Worm (Caenorhabditis elegans) whole organism, L4 larva: Measurements from ENCODE around the gene cutl-11.
A peak's percentile ranks its signal among the peaks of the same experiment; 100 is the strongest.

ENCODE experiments used
- D1046.2 ChIP-seq: fragments of 200-800 bp; sonication (Bioruptor generic); IDR thresholded peaks from 2 replicates; pipeline ENCODE4 v1.3.6; 2022; ENCODE audit warnings: missing genetic modification characterization, missing compliant biosample characterization
- T20F7.1 ChIP-seq: fragments of 200-800 bp; sonication (Bioruptor generic); optimal IDR thresholded peaks from 2 replicates; lab custom pipeline; 2018; ENCODE audit warnings: mild to moderate bottlenecking, missing genetic modification characterization, missing compliant biosample characterization
- Y48G9A.11 ChIP-seq: fragments of 200-800 bp; sonication (Bioruptor generic); IDR thresholded peaks from 2 replicates; pipeline ENCODE4 v1.3.6; 2022; ENCODE audit warnings: missing genetic modification reagents, missing genetic modification characterization, missing compliant biosample characterization
- ZK337.2 ChIP-seq: fragments of 200-800 bp; sonication (Bioruptor generic); IDR thresholded peaks from 2 replicates; pipeline ENCODE4 v1.3.6; 2022; ENCODE audit warnings: missing genetic modification reagents, missing genetic modification characterization, missing compliant biosample characterization
- ZK546.5 ChIP-seq, 2 experiments: sonication (generic microtip); optimal IDR thresholded peaks; 2 replicates each; lab custom pipeline; 2017; ENCODE audit warnings: missing biosample characterization in 2 of 2, missing genetic modification characterization in 2 of 2
- aha-1 ChIP-seq: fragments of 150-350 bp; peaks from one replicate; lab custom pipeline; 2014; ENCODE audit warnings: missing biosample characterization, missing genetic modification characterization
- arid-1 ChIP-seq: fragments of 200-800 bp; sonication (Bioruptor generic); conservative IDR thresholded peaks from 2 replicates; pipeline ENCODE4 v1.3.6; 2022; ENCODE audit warnings: missing genetic modification reagents, missing genetic modification characterization, missing compliant biosample characterization
- ceh-62 ChIP-seq: sonication (generic microtip); optimal IDR thresholded peaks from 2 replicates; lab custom pipeline; 2017; ENCODE audit warnings: missing biosample characterization, missing genetic modification characterization
- ceh-82 ChIP-seq: sonication (generic microtip); optimal IDR thresholded peaks from 2 replicates; lab custom pipeline; 2017; ENCODE audit warnings: missing biosample characterization, missing genetic modification characterization
- ces-1 ChIP-seq: fragments of 150-350 bp; sonication (generic microtip); optimal IDR thresholded peaks from 4 replicates; lab custom pipeline; 2014; ENCODE audit warnings: missing biosample characterization, missing genetic modification reagents, missing genetic modification characterization
- dmd-6 ChIP-seq: fragments of 200-800 bp; sonication (Bioruptor generic); IDR thresholded peaks from 2 replicates; pipeline ENCODE4 v1.3.6; 2022; ENCODE audit warnings: missing genetic modification reagents, missing genetic modification characterization, missing compliant biosample characterization
- dpl-1 ChIP-seq: fragments of 150-350 bp; optimal IDR thresholded peaks from 2 replicates; lab custom pipeline; 2014; ENCODE audit warnings: missing biosample characterization, missing genetic modification reagents, missing genetic modification characterization
- duxl-1 ChIP-seq: sonication (generic microtip); optimal IDR thresholded peaks from 2 replicates; lab custom pipeline; 2016; ENCODE audit warnings: mild to moderate bottlenecking, missing genetic modification characterization, moderate library complexity, missing compliant biosample characterization; ENCODE audit not compliant: poor library complexity
- fkh-10 ChIP-seq: fragments of 150-350 bp; optimal IDR thresholded peaks from 2 replicates; lab custom pipeline; 2014; ENCODE audit warnings: missing biosample characterization, missing genetic modification reagents, missing genetic modification characterization
- hlh-11 ChIP-seq: fragments of 200-800 bp; sonication (Bioruptor generic); optimal IDR thresholded peaks from 2 replicates; lab custom pipeline; 2018; ENCODE audit warnings: mild to moderate bottlenecking, missing genetic modification characterization, missing compliant biosample characterization
- hmg-1.1 ChIP-seq: fragments of 200-800 bp; sonication (Bioruptor generic); IDR thresholded peaks from 2 replicates; pipeline ENCODE4 v1.3.6; 2022; ENCODE audit warnings: missing genetic modification reagents, missing genetic modification characterization, missing compliant biosample characterization
- lim-7 ChIP-seq: fragments of 200-800 bp; sonication (Bioruptor generic); IDR thresholded peaks from 2 replicates; pipeline ENCODE4 v1.3.6; 2022; ENCODE audit warnings: missing genetic modification characterization, missing compliant biosample characterization
- lin-29 ChIP-seq: fragments of 200-800 bp; sonication (Bioruptor generic); IDR thresholded peaks from 2 replicates; pipeline ENCODE4 v1.3.6; 2022; ENCODE audit warnings: missing genetic modification reagents, missing genetic modification characterization, missing compliant biosample characterization
- madf-5 ChIP-seq, 2 experiments: fragments of 200-800 bp; sonication (Bioruptor generic); IDR thresholded peaks; 2 replicates each; pipeline ENCODE4 v1.3.6; 2022; ENCODE audit warnings: missing compliant biosample characterization in 2 of 2, missing genetic modification characterization in 2 of 2
- mdl-1 ChIP-seq, 2 experiments: fragments of 150-350 bp in 1 of 2; sonication (generic microtip) in 1 of 2; optimal IDR thresholded peaks; 2 replicates each; lab custom pipeline; 2014 to 2017; ENCODE audit warnings: missing biosample characterization in 2 of 2, missing genetic modification characterization in 2 of 2
- mxl-3 ChIP-seq: fragments of 200-800 bp; sonication (Bioruptor generic); optimal IDR thresholded peaks from 2 replicates; lab custom pipeline; 2018; ENCODE audit warnings: mild to moderate bottlenecking, missing genetic modification characterization, missing compliant biosample characterization
- nhr-28 ChIP-seq: fragments of 150-350 bp; optimal IDR thresholded peaks from 2 replicates; lab custom pipeline; 2014; ENCODE audit warnings: missing biosample characterization, missing genetic modification characterization
- nhr-48 ChIP-seq: sonication (generic microtip); optimal IDR thresholded peaks from 2 replicates; lab custom pipeline; 2016; ENCODE audit warnings: mild to moderate bottlenecking, missing genetic modification characterization, missing compliant biosample characterization
- pha-4 ChIP-seq, 2 experiments: fragments of 150-350 bp in 1 of 2; fragments of 200-800 bp in 1 of 2; sonication (Bioruptor generic) in 1 of 2; IDR thresholded peaks in 1 of 2; optimal IDR thresholded peaks in 1 of 2; 2 replicates each; pipeline versions ENCODE4 v1.3.6 to Lab custom; 2014 to 2022; ENCODE audit warnings: missing genetic modification characterization in 2 of 2, missing genetic modification reagents in 2 of 2, missing biosample characterization in 1 of 2, missing compliant biosample characterization in 1 of 2
- pqm-1 ChIP-seq: sonication (generic microtip); optimal IDR thresholded peaks from 2 replicates; lab custom pipeline; 2017; ENCODE audit warnings: missing biosample characterization, missing genetic modification characterization
- saeg-2 ChIP-seq: fragments of 200-800 bp; sonication (Bioruptor generic); IDR thresholded peaks from 2 replicates; pipeline ENCODE4 v1.3.6; 2022; ENCODE audit warnings: missing genetic modification reagents, missing genetic modification characterization, missing compliant biosample characterization
- set-16 ChIP-seq: fragments of 200-800 bp; sonication (Bioruptor generic); IDR thresholded peaks from 2 replicates; pipeline ENCODE4 v1.3.6; 2022; ENCODE audit warnings: missing genetic modification reagents, missing genetic modification characterization, missing compliant biosample characterization
- spr-1 ChIP-seq: sonication (generic microtip); optimal IDR thresholded peaks from 2 replicates; lab custom pipeline; 2016; ENCODE audit warnings: mild to moderate bottlenecking, missing genetic modification characterization, missing compliant biosample characterization
- spr-3 ChIP-seq: fragments of 200-800 bp; sonication (Bioruptor generic); optimal IDR thresholded peaks from 2 replicates; lab custom pipeline; 2018; ENCODE audit warnings: mild to moderate bottlenecking, missing genetic modification characterization, missing compliant biosample characterization
- unc-39 ChIP-seq: sonication (generic microtip); optimal IDR thresholded peaks from 2 replicates; lab custom pipeline; 2017; ENCODE audit warnings: missing biosample characterization, missing genetic modification characterization
- unc-62 ChIP-seq, 3 experiments: fragments of 150-350 bp in 1 of 3; sonication (generic microtip); optimal IDR thresholded peaks in 2 of 3; peaks in 1 of 3; 1 replicate in 1 of 3; 2 replicates in 2 of 3; lab custom pipeline; 2014 to 2017; ENCODE audit warnings: missing biosample characterization in 3 of 3, missing genetic modification characterization in 3 of 3, missing genetic modification reagents in 3 of 3, missing genotype in 1 of 3
- zfp-3 ChIP-seq: fragments of 200-800 bp; sonication (Bioruptor generic); conservative IDR thresholded peaks from 2 replicates; pipeline ENCODE4 v1.3.6; 2022; ENCODE audit warnings: missing genetic modification reagents, missing genetic modification characterization, missing compliant biosample characterization

The cutl-11 gene

ce11 chrX:11650751-11651150, at the start of gene cutl-11:
Gene cutl-11, minus strand, starts transcription at chrX:11650851.
- TF ChIP-seq nhr-28 (tag; lab: Kevin White, UChicago) (no peak), duxl-1 (tag; lab: Kevin White, UChicago) (no peak), saeg-2 (no peak), ZK546.5 (tag; optimal IDR thresholded peaks at IDR 0.05; lab: Kevin White, UChicago) (no peak), lim-7 (GFP tag; lab: Robert Waterston, UW) (no peak), ceh-62 (tag; lab: Kevin White, UChicago) (no peak), spr-1 (no peak), mxl-3 (no peak), nhr-48 (tag; lab: Kevin White, UChicago) (no peak)

DNA sequence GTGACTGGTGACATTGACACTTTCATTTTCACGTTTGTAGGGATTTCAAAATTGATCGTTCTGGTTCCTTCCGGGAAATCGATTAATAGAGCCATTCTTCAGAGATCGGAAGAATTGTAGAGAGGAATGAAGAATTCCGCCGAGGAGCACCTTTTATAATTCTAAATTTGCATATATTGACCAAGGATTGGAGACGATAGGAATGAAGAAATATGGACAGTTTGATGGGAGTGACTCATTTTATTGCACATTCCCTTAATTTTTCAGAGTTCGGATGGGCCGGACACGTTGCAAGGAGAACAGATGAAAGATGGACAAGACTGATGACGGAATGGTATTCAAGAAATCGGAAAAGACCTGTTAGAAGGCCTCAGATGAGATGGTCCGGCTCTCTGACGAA, 49.6 kb upstream of the cutl-11 start, which contains the start of gene C44C10.15:
TSS of gene C44C10.15 (minus strand) at position 101 of the 400 bp plus-strand sequence.
- no peak for TF ChIP-seq zfp-3 (GFP tag; lab: Robert Waterston, UW)
- TF ChIP-seq spr-3 (GFP tag; lab: Kevin White, UChicago) = no peak

- TF ChIP-seq pqm-1 (tag; lab: Kevin White, UChicago) (no peak), D1046.2 (GFP tag; lab: Robert Waterston, UW) (no peak), fkh-10 (GFP tag; lab: Kevin White, UChicago) (no peak)
These were observed 46.0 kb upstream of the cutl-11 start, which contains the start of gene C44C10.12 for ce11 chrX:11696696-11697095. Gene C44C10.12, plus strand, starts transcription at chrX:11696996.

DNA sequence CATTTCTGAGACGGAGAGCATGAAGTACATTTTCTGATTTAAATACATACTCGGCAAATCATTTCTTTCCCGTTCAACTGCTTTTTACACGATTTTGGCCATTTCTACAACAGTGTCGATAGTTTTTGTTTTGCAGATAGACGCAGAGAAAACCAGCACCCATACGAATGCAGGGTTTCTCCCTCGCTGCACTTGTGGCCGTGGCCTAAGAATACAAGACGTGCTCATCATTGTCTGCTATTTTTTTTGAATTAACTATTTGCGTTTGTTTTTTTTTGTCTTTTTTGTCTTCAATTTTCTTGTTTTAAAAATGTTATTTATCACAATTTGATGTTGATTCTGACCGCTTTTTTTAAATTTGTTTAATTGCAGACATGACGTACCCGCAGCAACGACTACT, 42.4 kb upstream of the cutl-11 start, which contains the start of gene smcl-1:
TSS of gene smcl-1 (plus strand) at position 373 of the 400 bp plus-strand sequence.
- TF ChIP-seq fkh-10 (GFP tag; lab: Kevin White, UChicago) (no peak), ceh-82 (no peak), hlh-11 (peak; percentile 36), Y48G9A.11 (no peak), ces-1 (GFP tag; lab: Kevin White, UChicago) (no peak), lin-29 (GFP tag; lab: Robert Waterston, UW) (no peak), T20F7.1 (GFP tag; lab: Kevin White, UChicago) (no peak), nhr-28 (tag; lab: Kevin White, UChicago) (peak; percentile 56), aha-1 (peak; percentile 80), ZK337.2 (GFP tag; lab: Robert Waterston, UW) (0 out of 2 replicates have a peak, but pooled peaks have one; percentile 30), mxl-3 (peak; percentile 72), pha-4 (GFP tag; IDR thresholded peaks at IDR 0.05; lab: Robert Waterston, UW) (no peak), pha-4 (tag; optimal IDR thresholded peaks at IDR 0.05; lab: Kevin White, UChicago) (peak; percentile 63), hmg-1.1 (GFP tag; lab: Robert Waterston, UW) (peak; percentile 55; the same call in 1 of the 2 replicates), dpl-1 (GFP tag; lab: Kevin White, UChicago) (peak; percentile 23), unc-62 (GFP tag; optimal IDR thresholded peaks at IDR 0.05 in 1 of 2; lab: Kevin White, UChicago) (no peak), unc-62 (tag; optimal IDR thresholded peaks at IDR 0.05; lab: Kevin White, UChicago) (no peak), madf-5 (GFP tag; IDR thresholded peaks at IDR 0.05; lab: Robert Waterston, UW) (no peak), unc-39 (no peak), mdl-1 (tag; optimal IDR thresholded peaks at IDR 0.05; lab: Kevin White, UChicago) (peak in 1 of 2 experiments; percentile 24), dmd-6 (GFP tag; lab: Robert Waterston, UW) (0 out of 2 replicates have a peak, but pooled peaks have one; percentile 33), set-16 (GFP tag; lab: Robert Waterston, UW) (no peak)

DNA sequence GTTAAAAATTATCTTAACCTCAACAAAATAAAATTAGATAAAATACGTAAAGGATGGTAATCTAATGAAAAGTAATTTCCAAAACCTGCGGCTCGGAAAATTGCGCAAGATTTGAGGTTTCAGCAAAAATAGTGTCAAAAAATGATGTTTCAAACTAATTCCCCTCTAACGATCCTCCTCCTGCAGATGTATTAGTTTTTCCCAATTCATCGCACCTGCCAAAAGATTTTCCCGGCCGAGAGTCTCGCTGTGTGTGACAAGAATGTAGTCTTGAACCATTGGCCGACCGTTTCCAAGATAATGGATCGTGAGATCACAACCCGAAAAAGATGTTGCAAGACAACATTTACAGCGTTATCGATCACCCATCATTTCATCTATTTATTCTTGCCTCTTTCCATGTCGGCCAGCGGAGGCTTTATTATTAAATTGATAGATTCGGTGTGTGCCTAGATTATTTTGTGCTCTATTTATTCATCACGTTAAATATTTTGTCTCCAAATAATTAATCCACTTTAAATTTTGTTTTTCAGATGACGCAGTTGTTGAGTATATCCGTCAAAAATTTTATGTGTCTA, 39.5 kb upstream of the cutl-11 start, which contains the start of the genes C44C10.10 and C44C10.5:
TSS of gene C44C10.10 (plus strand) at position 301 of the 578 bp plus-strand sequence.
TSS of gene C44C10.5 (plus strand) at position 528 of the 578 bp plus-strand sequence.
- TF ChIP-seq arid-1 (GFP tag; lab: Robert Waterston, UW) (no peak), aha-1 (peak; percentile 7)
